Fruit fly (Drosophila melanogaster) whole organism, embryonic: ENCODE results near the gene Polr3G.
A peak's percentile ranks its signal among the peaks of the same experiment; 100 is the strongest.

Experiments used
- Atf6 ChIP-seq: fragments of 200-800 bp; sonication (Bioruptor generic); IDR thresholded peaks from 2 replicates; pipeline ENCODE4 v1.3.6; 2022; ENCODE audit warnings: missing biosample characterization, missing genetic modification characterization
- CG12391 ChIP-seq: fragments of 200-800 bp; sonication (Bioruptor generic); optimal IDR thresholded peaks from 3 replicates; lab custom pipeline; 2018; ENCODE audit warnings: missing biosample characterization, mild to moderate bottlenecking, missing genetic modification characterization, moderate library complexity
- CG12942 ChIP-seq: fragments of 200-800 bp; sonication (Bioruptor generic); optimal IDR thresholded peaks from 3 replicates; lab custom pipeline; 2016; ENCODE audit warnings: missing biosample characterization, missing genetic modification characterization
- CG13424 ChIP-seq: fragments of 200-800 bp; sonication (Bioruptor generic); optimal IDR thresholded peaks from 2 replicates; lab custom pipeline; 2019; ENCODE audit warnings: missing biosample characterization, mild to moderate bottlenecking, missing genetic modification characterization, moderate library complexity
- CG13775 ChIP-seq: fragments of 200-800 bp; sonication (Bioruptor generic); optimal IDR thresholded peaks from 3 replicates; lab custom pipeline; 2017; ENCODE audit warnings: missing biosample characterization, mild to moderate bottlenecking, missing genetic modification characterization
- CG14050 ChIP-seq: fragments of 200-800 bp; sonication (Bioruptor generic); IDR thresholded peaks from 3 replicates; pipeline ENCODE4 v1.3.6; 2022; ENCODE audit warnings: missing biosample characterization, missing genetic modification characterization
- CG16779 ChIP-seq: fragments of 200-800 bp; sonication (Bioruptor generic); IDR thresholded peaks from 2 replicates; pipeline ENCODE4 v1.3.6; 2022; ENCODE audit warnings: missing biosample characterization, missing genetic modification characterization
- CG17361 ChIP-seq: fragments of 200-800 bp; sonication (Bioruptor generic); IDR thresholded peaks from 3 replicates; pipeline ENCODE4 v1.3.6; 2022; ENCODE audit warnings: missing biosample characterization, missing genetic modification characterization
- CG18599 ChIP-seq: fragments of 200-800 bp; sonication (Bioruptor generic); optimal IDR thresholded peaks from 3 replicates; lab custom pipeline; 2017; ENCODE audit warnings: missing biosample characterization, missing genetic modification characterization, mild to moderate bottlenecking, moderate library complexity, missing genetic modification reagents
- CG2120 ChIP-seq: fragments of 200-800 bp; sonication (Bioruptor generic); optimal IDR thresholded peaks from 3 replicates; lab custom pipeline; 2016; ENCODE audit warnings: missing biosample characterization, missing genetic modification characterization
- CG3726 ChIP-seq: fragments of 200-800 bp; sonication (Bioruptor generic); IDR thresholded peaks from 3 replicates; pipeline ENCODE4, ENCODE4 v1.3.6; 2022; ENCODE audit warnings: missing biosample characterization, missing genetic modification characterization
- CG4360 ChIP-seq: fragments of 200-800 bp; sonication (Bioruptor generic); IDR thresholded peaks from 2 replicates; pipeline ENCODE4 v1.3.6; 2022; ENCODE audit warnings: missing biosample characterization, missing genetic modification characterization
- CG4404 ChIP-seq: fragments of 200-800 bp; sonication (Bioruptor generic); IDR thresholded peaks from 2 replicates; pipeline ENCODE4 v1.3.6; 2022; ENCODE audit warnings: missing biosample characterization, missing genetic modification characterization
- CG6689 ChIP-seq: fragments of 200-800 bp; sonication (Bioruptor generic); IDR thresholded peaks from 2 replicates; pipeline ENCODE4 v1.3.6; 2022; ENCODE audit warnings: missing biosample characterization, missing genetic modification characterization
- CG7556 ChIP-seq: fragments of 200-800 bp; sonication (Bioruptor generic); optimal IDR thresholded peaks from 2 replicates; lab custom pipeline; 2017; ENCODE audit warnings: missing biosample characterization, mild to moderate bottlenecking, missing genetic modification characterization
- CG8388 ChIP-seq: fragments of 200-800 bp; sonication (Bioruptor generic); optimal IDR thresholded peaks from 2 replicates; lab custom pipeline; 2019; ENCODE audit warnings: missing biosample characterization, mild to moderate bottlenecking, missing genetic modification characterization, moderate library complexity
- CG8924 ChIP-seq: fragments of 200-800 bp; optimal IDR thresholded peaks from 3 replicates; lab custom pipeline; 2019; ENCODE audit warnings: missing biosample characterization, mild to moderate bottlenecking, missing genetic modification characterization, moderate library complexity
- CG9727 ChIP-seq: fragments of 200-800 bp; sonication (Bioruptor generic); optimal IDR thresholded peaks from 3 replicates; lab custom pipeline; 2017; ENCODE audit warnings: missing biosample characterization, mild to moderate bottlenecking, missing genetic modification characterization
- D ChIP-seq, 2 experiments: fragments of 200-800 bp in 1 of 2; fragments of >200 bp in 1 of 2; sonication (Bioruptor generic) in 1 of 2; optimal IDR thresholded peaks; 2 replicates in 1 of 2; 3 replicates in 1 of 2; lab custom pipeline; 2017; ENCODE audit warnings: mild to moderate bottlenecking in 1 of 2, missing biosample characterization in 1 of 2, missing genetic modification characterization in 1 of 2, missing genetic modification reagents in 1 of 2
- E2f1 ChIP-seq: fragments of 200-800 bp; sonication (Bioruptor generic); IDR thresholded peaks from 2 replicates; pipeline ENCODE4 v1.3.6; 2022; ENCODE audit warnings: missing biosample characterization, missing genetic modification characterization
- Ets65A ChIP-seq: fragments of 200-800 bp; sonication (Bioruptor generic); peaks from one replicate; lab custom pipeline; 2016; ENCODE audit warnings: missing biosample characterization, missing genetic modification characterization
- Fer3 ChIP-seq: fragments of 200-800 bp; sonication (Bioruptor generic); optimal IDR thresholded peaks from 2 replicates; lab custom pipeline; 2018; ENCODE audit warnings: missing biosample characterization, mild to moderate bottlenecking, missing genetic modification characterization, moderate library complexity
- HmgZ ChIP-seq: fragments of 200-800 bp; sonication (Bioruptor generic); optimal IDR thresholded peaks from 2 replicates; lab custom pipeline; 2018; ENCODE audit warnings: missing biosample characterization, mild to moderate bottlenecking, missing genetic modification characterization
- Hmx ChIP-seq: fragments of 200-800 bp; sonication (Bioruptor generic); optimal IDR thresholded peaks from 2 replicates; lab custom pipeline; 2016; ENCODE audit warnings: missing biosample characterization, missing genetic modification characterization
- Hr39 ChIP-seq: fragments of >200 bp; optimal IDR thresholded peaks from 2 replicates; lab custom pipeline; 2017
- Hr51 ChIP-seq, 2 experiments: fragments of 200-800 bp; sonication (Bioruptor generic); optimal IDR thresholded peaks; 2 replicates in 1 of 2; 3 replicates in 1 of 2; lab custom pipeline; 2016 to 2018; ENCODE audit warnings: missing biosample characterization in 2 of 2, missing genetic modification characterization in 2 of 2, mild to moderate bottlenecking in 1 of 2, moderate library complexity in 1 of 2
- Med ChIP-seq: fragments of 200-800 bp; sonication (Bioruptor generic); peaks from one replicate; lab custom pipeline; 2016; ENCODE audit warnings: missing biosample characterization, missing genetic modification characterization, mild to moderate bottlenecking, inconsistent platforms, moderate library complexity
- Meics ChIP-seq: fragments of 200-800 bp; sonication (Bioruptor generic); optimal IDR thresholded peaks from 2 replicates; lab custom pipeline; 2017; ENCODE audit warnings: missing biosample characterization, mild to moderate bottlenecking, missing genetic modification characterization
- abd-A ChIP-seq: fragments of 200-800 bp; sonication (Bioruptor generic); optimal IDR thresholded peaks from 3 replicates; lab custom pipeline; 2019; ENCODE audit warnings: missing biosample characterization, mild to moderate bottlenecking, missing genetic modification characterization, moderate library complexity
- br ChIP-seq: fragments of >200 bp; optimal IDR thresholded peaks from 2 replicates; lab custom pipeline; 2017
- chinmo ChIP-seq: fragments of 200-800 bp; sonication (Bioruptor generic); IDR thresholded peaks from 4 replicates; pipeline ENCODE4 v1.3.6; 2022; ENCODE audit warnings: missing biosample characterization, missing genetic modification characterization; ENCODE audit not compliant: partially characterized antibody
- ci ChIP-seq: fragments of 200-800 bp; sonication (Bioruptor generic); IDR thresholded peaks from 3 replicates; pipeline ENCODE4 v1.3.6; 2022; ENCODE audit warnings: missing biosample characterization, missing genetic modification characterization
- fd96Cb ChIP-seq: fragments of 200-800 bp; sonication (Bioruptor generic); optimal IDR thresholded peaks from 2 replicates; lab custom pipeline; 2018; ENCODE audit warnings: missing biosample characterization, mild to moderate bottlenecking, missing genetic modification characterization, moderate library complexity
- gce ChIP-seq: fragments of 200-800 bp; sonication (Bioruptor generic); IDR thresholded peaks from 3 replicates; pipeline ENCODE4 v1.3.6; 2022; ENCODE audit warnings: missing biosample characterization, missing genetic modification characterization
- gem ChIP-seq: fragments of 200-800 bp; sonication (Bioruptor generic); optimal IDR thresholded peaks from 2 replicates; lab custom pipeline; 2019; ENCODE audit warnings: missing biosample characterization, mild to moderate bottlenecking, missing genetic modification characterization, moderate library complexity
- gt ChIP-seq: fragments of 200-800 bp; sonication (Bioruptor generic); IDR thresholded peaks from 2 replicates; pipeline ENCODE4 v1.3.6; 2022; ENCODE audit warnings: missing biosample characterization, missing genetic modification characterization
- ind ChIP-seq: fragments of 200-800 bp; sonication (Bioruptor generic); optimal IDR thresholded peaks from 3 replicates; lab custom pipeline; 2016; ENCODE audit warnings: missing biosample characterization, missing genetic modification characterization
- insv ChIP-seq, 2 experiments: fragments of 200-800 bp; sonication (Bioruptor generic); optimal IDR thresholded peaks; 3 replicates each; lab custom pipeline; 2016 to 2018; ENCODE audit warnings: missing biosample characterization in 2 of 2, missing genetic modification characterization in 2 of 2
- ken ChIP-seq: fragments of 200-800 bp; sonication (Bioruptor generic); IDR thresholded peaks from 3 replicates; pipeline ENCODE4 v1.3.6; 2022; ENCODE audit warnings: missing biosample characterization, missing genetic modification characterization
- lola ChIP-seq, 3 experiments: fragments of >200 bp in 2 of 3; fragments of 200-800 bp in 1 of 3; sonication (Bioruptor generic) in 1 of 3; optimal IDR thresholded peaks; 2 replicates each; lab custom pipeline; 2017 to 2019; ENCODE audit warnings: missing biosample characterization in 3 of 3, missing genetic modification characterization in 3 of 3, mild to moderate bottlenecking in 1 of 3, moderate library complexity in 1 of 3
- phol ChIP-seq: fragments of 200-800 bp; sonication (Bioruptor generic); optimal IDR thresholded peaks from 3 replicates; lab custom pipeline; 2018; ENCODE audit warnings: missing biosample characterization, mild to moderate bottlenecking, missing genetic modification characterization, moderate library complexity
- prd ChIP-seq, 3 experiments: fragments of >200 bp in 2 of 3; fragments of 200-800 bp in 1 of 3; sonication (Bioruptor generic) in 1 of 3; optimal IDR thresholded peaks in 2 of 3; IDR thresholded peaks in 1 of 3; 2 replicates in 2 of 3; 3 replicates in 1 of 3; pipeline versions ENCODE4 v1.3.6 to Lab custom; 2017 to 2022; ENCODE audit warnings: missing biosample characterization in 1 of 3, missing genetic modification characterization in 1 of 3
- tap ChIP-seq: fragments of 200-800 bp; optimal IDR thresholded peaks from 3 replicates; lab custom pipeline; 2019; ENCODE audit warnings: missing biosample characterization, mild to moderate bottlenecking, missing genetic modification characterization, moderate library complexity
- tgo ChIP-seq: fragments of 200-800 bp; sonication (Bioruptor generic); IDR thresholded peaks from 3 replicates; pipeline ENCODE4 v1.3.6; 2022; ENCODE audit warnings: missing biosample characterization, missing genetic modification characterization
- tio ChIP-seq: fragments of 200-800 bp; sonication (Bioruptor generic); optimal IDR thresholded peaks from 2 replicates; lab custom pipeline; 2017; ENCODE audit warnings: missing biosample characterization, missing genetic modification characterization, inconsistent platforms
- trem ChIP-seq: fragments of 200-800 bp; optimal IDR thresholded peaks from 3 replicates; lab custom pipeline; 2019; ENCODE audit warnings: missing biosample characterization, mild to moderate bottlenecking, missing genetic modification characterization, moderate library complexity
- trh ChIP-seq: fragments of 200-800 bp; sonication (Bioruptor generic); optimal IDR thresholded peaks from 2 replicates; lab custom pipeline; 2016; ENCODE audit warnings: missing biosample characterization, missing genetic modification characterization
- vnd ChIP-seq: fragments of 200-800 bp; sonication (Bioruptor generic); IDR thresholded peaks from 3 replicates; pipeline ENCODE4 v1.3.6; 2022; ENCODE audit warnings: missing biosample characterization, missing genetic modification characterization; ENCODE audit not compliant: partially characterized antibody

Polr3G gene

dm6 chr3L:17458856-17459518 is 32.1 kb upstream of the Polr3G start (continued):
- peak; percentile 26 for TF ChIP-seq CG9727
- TF ChIP-seq vnd (GFP tag; lab: Robert Waterston, UW) = no peak
- peak; percentile 7 for TF ChIP-seq CG13775
- peak; percentile 6 for TF ChIP-seq Fer3 (tag; lab: Kevin White, UChicago)
- TF ChIP-seq tap (tag; lab: Kevin White, UChicago) = peak; percentile 10
- TF ChIP-seq CG6689 (GFP tag; lab: Robert Waterston, UW) = peak; percentile 60; the same call in 1 of the 2 replicates
- TF ChIP-seq Med = peak; percentile 58
- TF ChIP-seq ken = no peak
- no peak for TF ChIP-seq CG16779
- peak; percentile 49; the same call in 2 of the 3 replicates for TF ChIP-seq CG14050 (GFP tag; lab: Robert Waterston, UW)
- peak; percentile 12 for TF ChIP-seq tio (GFP tag; lab: Kevin White, UChicago)
- TF ChIP-seq abd-A = peak; percentile 37
- no peak for TF ChIP-seq trh
- peak; percentile 18 for TF ChIP-seq fd96Cb
- TF ChIP-seq ind (GFP tag; lab: Kevin White, UChicago) = peak; percentile 7
- no peak for TF ChIP-seq prd (optimal IDR thresholded peaks at IDR 0.05; lab: Kevin White, UChicago)
- peak; percentile 57; the same call in 2 of the 3 replicates for TF ChIP-seq prd (GFP tag; IDR thresholded peaks at IDR 0.05; lab: Robert Waterston, UW)
- peak; percentile 3 for TF ChIP-seq CG12942 (GFP tag; lab: Kevin White, UChicago)
- peak; percentile 63 for TF ChIP-seq gem (tag; lab: Kevin White, UChicago)
- TF ChIP-seq br (lab: Kevin White, UChicago) = no peak
- TF ChIP-seq Hmx (GFP tag; lab: Kevin White, UChicago) = no peak
- peak; percentile 39 for TF ChIP-seq Meics
- TF ChIP-seq CG3726 (GFP tag; lab: Robert Waterston, UW) = 0 out of 3 replicates have a peak, but pooled peaks have one; percentile 9
- TF ChIP-seq CG17361 (GFP tag; lab: Robert Waterston, UW) = 0 out of 3 replicates have a peak, but pooled peaks have one; percentile 35
- TF ChIP-seq tgo (GFP tag; lab: Robert Waterston, UW) = peak; percentile 19; the same call in 1 of the 3 replicates
- 0 out of 2 replicates have a peak, but pooled peaks have one; percentile 27 for TF ChIP-seq Atf6 (GFP tag; lab: Robert Waterston, UW)
- TF ChIP-seq Hr39 (lab: Kevin White, UChicago) = no peak
- TF ChIP-seq lola (GFP tag; optimal IDR thresholded peaks at IDR 0.05; lab: Kevin White, UChicago) = peak in 1 of 3 experiments; percentile 40
- peak; percentile 5 for TF ChIP-seq CG8924 (tag; lab: Kevin White, UChicago)
- TF ChIP-seq CG4404 (GFP tag; lab: Robert Waterston, UW) = 0 out of 2 replicates have a peak, but pooled peaks have one; percentile 26
- TF ChIP-seq CG12391 (tag; lab: Kevin White, UChicago) = peak; percentile 57
- TF ChIP-seq CG4360 (GFP tag; lab: Robert Waterston, UW) = peak; percentile 43
- 0 out of 3 replicates have a peak, but pooled peaks have one; percentile 7 for TF ChIP-seq gce (GFP tag; lab: Robert Waterston, UW)
- no peak for TF ChIP-seq chinmo (GFP tag; lab: Robert Waterston, UW)
- peak; percentile 20 for TF ChIP-seq phol
- no peak for TF ChIP-seq insv (GFP tag; optimal IDR thresholded peaks at IDR 0.05; lab: Kevin White, UChicago)
- TF ChIP-seq ci (GFP tag; lab: Robert Waterston, UW) = 0 out of 3 replicates have a peak, but pooled peaks have one; percentile 50
- TF ChIP-seq gt (GFP tag; lab: Robert Waterston, UW) = no peak
- no peak for TF ChIP-seq HmgZ (tag; lab: Kevin White, UChicago)
- no peak for TF ChIP-seq D (optimal IDR thresholded peaks at IDR 0.05; lab: Kevin White, UChicago)
- TF ChIP-seq D (GFP tag; optimal IDR thresholded peaks at IDR 0.05; lab: Kevin White, UChicago) = peak; percentile 32
- TF ChIP-seq E2f1 (GFP tag; lab: Robert Waterston, UW) = peak; percentile 42; the same call in 1 of the 2 replicates
- TF ChIP-seq CG8388 (GFP tag; lab: Kevin White, UChicago) = peak; percentile 17
- peak; percentile 16 for TF ChIP-seq trem
- peak; percentile 42 for TF ChIP-seq CG2120 (GFP tag; lab: Kevin White, UChicago)
- TF ChIP-seq CG7556 (GFP tag; lab: Kevin White, UChicago) = peak; percentile 19
- peak; percentile 69 for TF ChIP-seq CG18599
- peak; percentile 3 for TF ChIP-seq CG13424
- TF ChIP-seq Hr51 (GFP tag; optimal IDR thresholded peaks at IDR 0.05; lab: Kevin White, UChicago) = peak in 1 of 2 experiments; percentile 47
- peak; percentile 81 for TF ChIP-seq Ets65A
